Worm (Caenorhabditis elegans) whole organism, young adult: ENCODE data around the gene F49F1.7.

Experiments
- F23B12.7 ChIP-seq: sonication (generic microtip); optimal IDR thresholded peaks from 2 replicates; lab custom pipeline; 2017; ENCODE audit warnings: missing genetic modification characterization, mild to moderate bottlenecking, missing compliant biosample characterization, antibody characterized with exemption, moderate library complexity; ENCODE audit not compliant: insufficient read depth
- F52B5.7 ChIP-seq: sonication (generic microtip); optimal IDR thresholded peaks from 2 replicates; lab custom pipeline; 2016; ENCODE audit warnings: mild to moderate bottlenecking, missing genetic modification characterization, missing compliant biosample characterization
- F55B11.4 ChIP-seq: sonication (generic microtip); optimal IDR thresholded peaks from 2 replicates; lab custom pipeline; 2016; ENCODE audit warnings: missing compliant biosample characterization, missing genetic modification characterization, borderline replicate concordance; ENCODE audit not compliant: insufficient read depth
- K11D2.4 ChIP-seq: fragments of 200-800 bp; sonication (Bioruptor generic); IDR thresholded peaks from 2 replicates; pipeline ENCODE4 v1.3.6; 2022; ENCODE audit warnings: missing genetic modification reagents, missing genetic modification characterization, missing compliant biosample characterization
- K12H6.12 ChIP-seq: fragments of 200-800 bp; sonication (Bioruptor generic); optimal IDR thresholded peaks from 2 replicates; lab custom pipeline; 2018; ENCODE audit warnings: mild to moderate bottlenecking, missing genetic modification characterization, missing compliant biosample characterization
- T07F8.4 ChIP-seq: sonication (generic microtip); optimal IDR thresholded peaks from 2 replicates; lab custom pipeline; 2016; ENCODE audit warnings: mild to moderate bottlenecking, missing genetic modification characterization, moderate library complexity, missing compliant biosample characterization
- T26A5.8 ChIP-seq: sonication (generic microtip); optimal IDR thresholded peaks from 2 replicates; lab custom pipeline; 2016; ENCODE audit warnings: missing genetic modification characterization, missing compliant biosample characterization
- akir-1 ChIP-seq: fragments of 200-800 bp; sonication (Bioruptor generic); optimal IDR thresholded peaks from 2 replicates; lab custom pipeline; 2018; ENCODE audit warnings: mild to moderate bottlenecking, missing genetic modification characterization, moderate library complexity, missing compliant biosample characterization
- ama-1 ChIP-seq, 3 experiments: fragments of 150-350 bp in 1 of 3; sonication (generic microtip) in 2 of 3; optimal IDR thresholded peaks; 2 replicates each; lab custom pipeline; 2014 to 2018; ENCODE audit warnings: missing biosample characterization in 2 of 3, missing genetic modification characterization in 2 of 3, missing genetic modification reagents in 2 of 3
- atf-7 ChIP-seq: sonication (generic microtip); optimal IDR thresholded peaks from 2 replicates; lab custom pipeline; 2017; ENCODE audit warnings: mild to moderate bottlenecking, missing genetic modification characterization, missing compliant biosample characterization
- attf-6 ChIP-seq: fragments of 200-800 bp; sonication (Bioruptor generic); IDR thresholded peaks from 2 replicates; pipeline ENCODE4 v1.3.6; 2022; ENCODE audit warnings: missing genetic modification reagents, missing genetic modification characterization, missing compliant biosample characterization
- bed-2 ChIP-seq: fragments of 200-800 bp; sonication (Bioruptor generic); IDR thresholded peaks from 2 replicates; pipeline ENCODE4 v1.3.6; 2022; ENCODE audit warnings: missing genetic modification reagents, missing genetic modification characterization, missing compliant biosample characterization
- ccch-3 ChIP-seq: fragments of 200-800 bp; sonication (Bioruptor generic); optimal IDR thresholded peaks from 2 replicates; lab custom pipeline; 2018; ENCODE audit warnings: mild to moderate bottlenecking, missing genetic modification characterization, missing compliant biosample characterization
- cebp-1 ChIP-seq, 2 experiments: fragments of 200-800 bp in 1 of 2; sonication (Bioruptor generic) in 1 of 2; sonication (generic microtip) in 1 of 2; IDR thresholded peaks in 1 of 2; optimal IDR thresholded peaks in 1 of 2; 2 replicates each; pipeline versions ENCODE4 v1.3.6 to Lab custom; 2017 to 2022; ENCODE audit warnings: missing compliant biosample characterization in 2 of 2, missing genetic modification characterization in 2 of 2, mild to moderate bottlenecking in 1 of 2, missing genetic modification reagents in 1 of 2, moderate library complexity in 1 of 2
- ceh-100 ChIP-seq: fragments of 200-800 bp; sonication (Bioruptor generic); IDR thresholded peaks from 2 replicates; pipeline ENCODE4 v1.3.6; 2022; ENCODE audit warnings: missing genetic modification reagents, missing genetic modification characterization, missing compliant biosample characterization
- ceh-40 ChIP-seq: fragments of 200-800 bp; sonication (Bioruptor generic); IDR thresholded peaks from 2 replicates; pipeline ENCODE4 v1.3.6; 2022; ENCODE audit warnings: missing genetic modification characterization, missing compliant biosample characterization
- die-1 ChIP-seq: sonication (generic microtip); optimal IDR thresholded peaks from 2 replicates; lab custom pipeline; 2016; ENCODE audit warnings: missing genotype, mild to moderate bottlenecking, missing genetic modification characterization, missing compliant biosample characterization
- ekl-4 ChIP-seq: fragments of 200-800 bp; sonication (Bioruptor generic); IDR thresholded peaks from 2 replicates; pipeline ENCODE4 v1.3.6; 2022; ENCODE audit warnings: missing genetic modification reagents, missing genetic modification characterization, missing compliant biosample characterization
- hmg-1.2 ChIP-seq: fragments of 200-800 bp; sonication (Bioruptor generic); IDR thresholded peaks from 2 replicates; pipeline ENCODE4 v1.3.6; 2022; ENCODE audit warnings: missing genetic modification reagents, missing genetic modification characterization, missing compliant biosample characterization
- hmg-20 ChIP-seq: fragments of 200-800 bp; sonication (Bioruptor generic); IDR thresholded peaks from 2 replicates; pipeline ENCODE4 v1.3.6; 2022; ENCODE audit warnings: missing genetic modification reagents, missing genetic modification characterization, missing compliant biosample characterization
- hsf-1 ChIP-seq: fragments of 200-800 bp; sonication (Bioruptor generic); IDR thresholded peaks from 2 replicates; pipeline ENCODE4 v1.3.6; 2022; ENCODE audit warnings: missing genetic modification reagents, missing genetic modification characterization, missing compliant biosample characterization
- lin-35 ChIP-seq, 3 experiments: fragments of 150-350 bp in 2 of 3; sonication (generic microtip) in 1 of 3; optimal IDR thresholded peaks; 2 replicates each; lab custom pipeline; 2014 to 2018; ENCODE audit warnings: missing biosample characterization in 3 of 3, missing genetic modification characterization in 3 of 3, missing genetic modification reagents in 3 of 3
- lin-54 ChIP-seq: fragments of 200-800 bp; sonication (Bioruptor generic); optimal IDR thresholded peaks from 2 replicates; lab custom pipeline; 2018; ENCODE audit warnings: mild to moderate bottlenecking, missing genetic modification characterization, missing compliant biosample characterization
- lir-1 ChIP-seq: fragments of 200-800 bp; sonication (Bioruptor generic); conservative IDR thresholded peaks from 2 replicates; pipeline ENCODE4 v1.3.6; 2022; ENCODE audit warnings: missing genetic modification reagents, missing genetic modification characterization, missing compliant biosample characterization
- lsy-27 ChIP-seq: sonication (generic microtip); optimal IDR thresholded peaks from 2 replicates; lab custom pipeline; 2017; ENCODE audit warnings: missing genetic modification characterization, mild to moderate bottlenecking, missing compliant biosample characterization, antibody characterized with exemption, missing genotype, borderline replicate concordance; ENCODE audit not compliant: insufficient read depth
- mcd-1 ChIP-seq: fragments of 200-800 bp; sonication (Bioruptor generic); IDR thresholded peaks from 2 replicates; pipeline ENCODE4 v1.3.6; 2022; ENCODE audit warnings: missing genetic modification reagents, missing genetic modification characterization, missing compliant biosample characterization
- nfyb-1 ChIP-seq: fragments of 200-800 bp; sonication (Bioruptor generic); IDR thresholded peaks from 2 replicates; pipeline ENCODE4 v1.3.6; 2022; ENCODE audit warnings: missing genetic modification reagents, missing genetic modification characterization, missing compliant biosample characterization
- nhr-27 ChIP-seq: fragments of 200-800 bp; sonication (Bioruptor generic); optimal IDR thresholded peaks from 2 replicates; lab custom pipeline; 2018; ENCODE audit warnings: mild to moderate bottlenecking, missing genetic modification characterization, moderate library complexity, missing compliant biosample characterization
- nhr-80 ChIP-seq: sonication (generic microtip); optimal IDR thresholded peaks from 2 replicates; lab custom pipeline; 2016; ENCODE audit warnings: missing genetic modification characterization, missing compliant biosample characterization
- pbrm-1 ChIP-seq: fragments of 200-800 bp; sonication (Bioruptor generic); IDR thresholded peaks from 2 replicates; pipeline ENCODE4 v1.3.6; 2022; ENCODE audit warnings: missing genetic modification reagents, missing genetic modification characterization, missing compliant biosample characterization
- pha-4 ChIP-seq: fragments of 150-350 bp; sonication (generic microtip); optimal IDR thresholded peaks from 2 replicates; lab custom pipeline; 2014; ENCODE audit warnings: missing biosample characterization, missing genetic modification reagents, missing genetic modification characterization
- rcor-1 ChIP-seq: fragments of 200-800 bp; sonication (Bioruptor generic); IDR thresholded peaks from 2 replicates; pipeline ENCODE4 v1.3.6; 2022; ENCODE audit warnings: missing genetic modification reagents, missing genetic modification characterization, missing compliant biosample characterization
- rpc-1 ChIP-seq, 2 experiments: fragments of 150-350 bp in 1 of 2; sonication (generic microtip) in 1 of 2; optimal IDR thresholded peaks; 2 replicates each; lab custom pipeline; 2014 to 2018; ENCODE audit warnings: missing biosample characterization in 1 of 2, missing genetic modification characterization in 1 of 2, missing genetic modification reagents in 1 of 2, missing genotype in 1 of 2
- sdz-38 ChIP-seq: sonication (generic microtip); optimal IDR thresholded peaks from 2 replicates; lab custom pipeline; 2016; ENCODE audit warnings: missing genotype, missing genetic modification characterization, missing compliant biosample characterization
- snpc-1.3 ChIP-seq: sonication (generic microtip); optimal IDR thresholded peaks from 2 replicates; lab custom pipeline; 2017; ENCODE audit warnings: missing genetic modification characterization, mild to moderate bottlenecking, missing compliant biosample characterization, antibody characterized with exemption, moderate library complexity, missing genotype, missing genetic modification reagents; ENCODE audit not compliant: insufficient read depth
- somi-1 ChIP-seq: fragments of 200-800 bp; sonication (Bioruptor generic); optimal IDR thresholded peaks from 2 replicates; lab custom pipeline; 2018; ENCODE audit warnings: mild to moderate bottlenecking, missing genetic modification characterization, missing compliant biosample characterization
- tlf-1 ChIP-seq: fragments of 200-800 bp; sonication (Bioruptor generic); optimal IDR thresholded peaks from 2 replicates; lab custom pipeline; 2018; ENCODE audit warnings: mild to moderate bottlenecking, missing genetic modification characterization, missing compliant biosample characterization
- unc-130 ChIP-seq: sonication (generic microtip); optimal IDR thresholded peaks from 2 replicates; lab custom pipeline; 2016; ENCODE audit warnings: missing genetic modification reagents, missing genetic modification characterization, missing compliant biosample characterization
- zfh-2 ChIP-seq: fragments of 200-800 bp; sonication (Bioruptor generic); conservative IDR thresholded peaks from 2 replicates; pipeline ENCODE4 v1.3.6; 2022; ENCODE audit warnings: missing genetic modification reagents, missing genetic modification characterization, missing compliant biosample characterization
- ztf-26 ChIP-seq: sonication (generic microtip); optimal IDR thresholded peaks from 2 replicates; lab custom pipeline; 2017; ENCODE audit warnings: missing genetic modification characterization, missing compliant biosample characterization
- ztf-3 ChIP-seq: fragments of 200-800 bp; sonication (Bioruptor generic); optimal IDR thresholded peaks from 2 replicates; lab custom pipeline; 2018; ENCODE audit warnings: mild to moderate bottlenecking, missing genetic modification characterization, missing compliant biosample characterization
- ztf-6 ChIP-seq: fragments of 200-800 bp; sonication (Bioruptor generic); IDR thresholded peaks from 2 replicates; pipeline ENCODE4 v1.3.6; 2022; ENCODE audit warnings: missing genetic modification reagents, missing genetic modification characterization, missing compliant biosample characterization

The F49F1.7 gene

ce11 chrIV:4096940-4097339, 28.6 kb downstream of the F49F1.7 start:
- TF ChIP-seq F23B12.7, result no peak
- TF ChIP-seq cebp-1 (GFP tag; IDR thresholded peaks at IDR 0.05; lab: Robert Waterston, UW), result no peak
- peak; percentile 67 for TF ChIP-seq cebp-1 (tag; optimal IDR thresholded peaks at IDR 0.05; lab: Kevin White, UChicago)
- TF ChIP-seq lir-1, result no peak
- no peak for TF ChIP-seq ztf-3 (GFP tag; lab: Kevin White, UChicago)
- no peak for TF ChIP-seq rpc-1 (optimal IDR thresholded peaks at IDR 0.05; lab: Kevin White, UChicago)
- TF ChIP-seq rpc-1 (tag; optimal IDR thresholded peaks at IDR 0.05; lab: Kevin White, UChicago), result no peak
- TF ChIP-seq sdz-38 (tag; lab: Kevin White, UChicago), result no peak
- TF ChIP-seq, all 124 proteins: peak for 1

ce11 chrIV:4094364-4094763, 31.2 kb downstream of the F49F1.7 start:
- TF ChIP-seq lin-54 (GFP tag; lab: Kevin White, UChicago) (no peak), atf-7 (tag; lab: Kevin White, UChicago) (peak; percentile 62), K11D2.4 (GFP tag; lab: Robert Waterston, UW) (0 out of 2 replicates have a peak, but pooled peaks have one; percentile 36)

- TF ChIP-seq pbrm-1 (GFP tag; lab: Robert Waterston, UW) (peak; percentile 65; the same call in 1 of the 2 replicates), T07F8.4 (tag; lab: Kevin White, UChicago) (no peak), somi-1 (peak; percentile 44), snpc-1.3 (tag; lab: Kevin White, UChicago) (no peak), ceh-40 (GFP tag; lab: Robert Waterston, UW) (no peak), akir-1 (GFP tag; lab: Kevin White, UChicago) (no peak), ekl-4 (GFP tag; lab: Robert Waterston, UW) (no peak), bed-2 (GFP tag; lab: Robert Waterston, UW) (no peak), die-1 (tag; lab: Kevin White, UChicago) (no peak), F55B11.4 (tag; lab: Kevin White, UChicago) (no peak), tlf-1 (GFP tag; lab: Kevin White, UChicago) (no peak), unc-130 (GFP tag; lab: Kevin White, UChicago) (no peak), ztf-6 (GFP tag; lab: Robert Waterston, UW) (no peak), atf-7 (tag; lab: Kevin White, UChicago) (peak; percentile 73), ama-1 (optimal IDR thresholded peaks at IDR 0.05; lab: Kevin White, UChicago) (no peak), ama-1 (GFP tag; optimal IDR thresholded peaks at IDR 0.05; lab: Kevin White, UChicago) (no peak), T26A5.8 (tag; lab: Kevin White, UChicago) (no peak), hsf-1 (no peak), rcor-1 (no peak), attf-6 (GFP tag; lab: Robert Waterston, UW) (no peak), lin-35 (GFP tag; optimal IDR thresholded peaks at IDR 0.05; lab: Kevin White, UChicago) (peak in 1 of 3 experiments; percentile 37), nhr-80 (tag; lab: Kevin White, UChicago) (peak; percentile 48), hmg-20 (GFP tag; lab: Robert Waterston, UW) (no peak), ccch-3 (GFP tag; lab: Kevin White, UChicago) (no peak), zfh-2 (GFP tag; lab: Robert Waterston, UW) (peak; percentile 95), nhr-27 (tag; lab: Kevin White, UChicago) (no peak), ztf-26 (tag; lab: Kevin White, UChicago) (peak; percentile 19), lsy-27 (tag; lab: Kevin White, UChicago) (no peak), K12H6.12 (tag; lab: Kevin White, UChicago) (peak; percentile 72), ceh-100 (GFP tag; lab: Robert Waterston, UW) (no peak), cebp-1 (GFP tag; IDR thresholded peaks at IDR 0.05; lab: Robert Waterston, UW) (no peak), cebp-1 (tag; optimal IDR thresholded peaks at IDR 0.05; lab: Kevin White, UChicago) (peak; percentile 84), pha-4 (tag; lab: Kevin White, UChicago) (no peak), mcd-1 (GFP tag; lab: Robert Waterston, UW) (peak; percentile 56), hmg-1.2 (GFP tag; lab: Robert Waterston, UW) (peak; percentile 92), nfyb-1 (GFP tag; lab: Robert Waterston, UW) (peak; percentile 76), F52B5.7 (tag; lab: Kevin White, UChicago) (no peak)
Measured at ce11 chrIV:4093087-4093486, 32.5 kb downstream of the F49F1.7 start.
